Worm (Caenorhabditis elegans) whole organism, midembryonic: Measurements from ENCODE around the gene C09G5.7.
A peak's percentile ranks its signal among the peaks of the same experiment; 100 is the strongest.

ENCODE experiments used
- T22C8.4 ChIP-seq: fragments of 200-800 bp; sonication (Bioruptor generic); IDR thresholded peaks from 2 replicates; pipeline ENCODE4 v1.3.6; 2022; ENCODE audit warnings: missing genetic modification characterization, missing compliant biosample characterization
- cog-1 ChIP-seq: sonication (generic microtip); optimal IDR thresholded peaks from 2 replicates; lab custom pipeline; 2016; ENCODE audit warnings: missing genetic modification characterization, missing compliant biosample characterization
- flt-1 ChIP-seq: fragments of 200-800 bp; sonication (Bioruptor generic); IDR thresholded peaks from 2 replicates; pipeline ENCODE4 v1.3.6; 2022; ENCODE audit warnings: missing genetic modification characterization, missing compliant biosample characterization
- klf-2 ChIP-seq: fragments of 200-800 bp; sonication (Bioruptor generic); conservative IDR thresholded peaks from 2 replicates; pipeline ENCODE4 v1.3.6; 2022; ENCODE audit warnings: missing genetic modification reagents, missing genetic modification characterization, missing compliant biosample characterization
- med-1 ChIP-seq: sonication (generic microtip); optimal IDR thresholded peaks from 2 replicates; lab custom pipeline; 2017; ENCODE audit warnings: missing genetic modification characterization, mild to moderate bottlenecking, missing compliant biosample characterization, antibody characterized with exemption, missing genetic modification reagents; ENCODE audit not compliant: insufficient read depth
- ref-1 ChIP-seq: fragments of 200-800 bp; sonication (Bioruptor generic); conservative IDR thresholded peaks from 2 replicates; pipeline ENCODE4 v1.3.6; 2022; ENCODE audit warnings: missing genetic modification reagents, missing genetic modification characterization, missing compliant biosample characterization
- tab-1 ChIP-seq: fragments of 200-800 bp; sonication (Bioruptor generic); IDR thresholded peaks from 2 replicates; pipeline ENCODE4 v1.3.6; 2022; ENCODE audit warnings: missing genetic modification characterization, missing compliant biosample characterization
- ztf-23 ChIP-seq: fragments of 200-800 bp; sonication (Bioruptor generic); IDR thresholded peaks from 2 replicates; pipeline ENCODE4 v1.3.6; 2022; ENCODE audit warnings: missing genetic modification reagents, missing genetic modification characterization, missing compliant biosample characterization
- ztf-29 ChIP-seq: fragments of 200-800 bp; sonication (Bioruptor generic); IDR thresholded peaks from 2 replicates; pipeline ENCODE4 v1.3.6; 2022; ENCODE audit warnings: missing genetic modification reagents, missing genetic modification characterization, missing compliant biosample characterization

C09G5.7 gene

ce11 chrII:10703594-10704384 lies 10.9 kb upstream of the C09G5.7 start, which contains the start of gene col-79:
col-79 (plus strand) TSS chrII:10703613.
- TF ChIP-seq ztf-23 (GFP tag; lab: Robert Waterston, UW) (0 out of 2 replicates have a peak, but pooled peaks have one; percentile 23), klf-2 (GFP tag; lab: Robert Waterston, UW) (no peak)

- TF ChIP-seq cog-1 (tag; lab: Kevin White, UChicago) (no peak), T22C8.4 (GFP tag; lab: Robert Waterston, UW) (no peak), ztf-23 (GFP tag; lab: Robert Waterston, UW) (no peak), klf-2 (GFP tag; lab: Robert Waterston, UW) (no peak), ztf-29 (GFP tag; lab: Robert Waterston, UW) (no peak), med-1 (no peak), tab-1 (no peak)
These were observed 10.0 kb upstream of the C09G5.7 start, which contains the start of gene col-39 for ce11 chrII:10704575-10705170. col-39 (plus strand) TSS chrII:10704916.

ce11 chrII:10705347-10705996 lies 9.2 kb upstream of the C09G5.7 start:
- no peak for TF ChIP-seq klf-2 (GFP tag; lab: Robert Waterston, UW)
- TF ChIP-seq tab-1: no peak
- TF ChIP-seq med-1: no peak
- TF ChIP-seq ref-1: no peak
- TF ChIP-seq flt-1 (GFP tag; lab: Robert Waterston, UW): no peak
- no peak for TF ChIP-seq cog-1 (tag; lab: Kevin White, UChicago)
- no peak for TF ChIP-seq ztf-23 (GFP tag; lab: Robert Waterston, UW)
- no peak for TF ChIP-seq T22C8.4 (GFP tag; lab: Robert Waterston, UW)

ce11 chrII:10706038-10706437 lies 8.6 kb upstream of the C09G5.7 start:
- TF ChIP-seq ztf-23 (GFP tag; lab: Robert Waterston, UW) (no peak), T22C8.4 (GFP tag; lab: Robert Waterston, UW) (no peak), med-1 (no peak), tab-1 (no peak)

- TF ChIP-seq tab-1 (no peak), T22C8.4 (GFP tag; lab: Robert Waterston, UW) (no peak), ztf-23 (GFP tag; lab: Robert Waterston, UW) (no peak), flt-1 (GFP tag; lab: Robert Waterston, UW) (no peak), ref-1 (no peak), ztf-29 (GFP tag; lab: Robert Waterston, UW) (no peak), cog-1 (tag; lab: Kevin White, UChicago) (no peak), klf-2 (GFP tag; lab: Robert Waterston, UW) (no peak), med-1 (no peak)
These were observed 7.8 kb upstream of the C09G5.7 start, which contains the start of gene col-80 for ce11 chrII:10706901-10707300. col-80 (plus strand) TSS chrII:10707201.

- no peak for TF ChIP-seq ztf-23 (GFP tag; lab: Robert Waterston, UW)
These were observed 7.1 kb upstream of the C09G5.7 start for ce11 chrII:10707439-10708096.

- no peak for TF ChIP-seq tab-1
- TF ChIP-seq klf-2 (GFP tag; lab: Robert Waterston, UW): no peak
- TF ChIP-seq T22C8.4 (GFP tag; lab: Robert Waterston, UW): no peak
- no peak for TF ChIP-seq ref-1
- TF ChIP-seq cog-1 (tag; lab: Kevin White, UChicago): no peak
- TF ChIP-seq flt-1 (GFP tag; lab: Robert Waterston, UW): no peak
- no peak for TF ChIP-seq ztf-23 (GFP tag; lab: Robert Waterston, UW)
- TF ChIP-seq ztf-29 (GFP tag; lab: Robert Waterston, UW): no peak
- TF ChIP-seq med-1: no peak
These were observed 6.0 kb upstream of the C09G5.7 start, which contains the start of gene bli-1 for ce11 chrII:10708660-10709059. bli-1 (plus strand) TSS chrII:10708960.

- no peak for TF ChIP-seq ztf-23 (GFP tag; lab: Robert Waterston, UW)
- no peak for TF ChIP-seq cog-1 (tag; lab: Kevin White, UChicago)
- TF ChIP-seq ztf-29 (GFP tag; lab: Robert Waterston, UW): no peak
- no peak for TF ChIP-seq med-1
- TF ChIP-seq T22C8.4 (GFP tag; lab: Robert Waterston, UW): no peak
- no peak for TF ChIP-seq flt-1 (GFP tag; lab: Robert Waterston, UW)
These were observed 2.4 kb downstream of the C09G5.7 start, which contains the start of gene C09G5.13 for ce11 chrII:10717124-10717523. C09G5.13 (plus strand) TSS chrII:10717424.

- TF ChIP-seq T22C8.4 (GFP tag; lab: Robert Waterston, UW) (no peak), tab-1 (no peak), klf-2 (GFP tag; lab: Robert Waterston, UW) (no peak), cog-1 (tag; lab: Kevin White, UChicago) (no peak), ref-1 (no peak), ztf-23 (GFP tag; lab: Robert Waterston, UW) (no peak), flt-1 (GFP tag; lab: Robert Waterston, UW) (no peak)
These were observed 5.2 kb downstream of the C09G5.7 start, which contains the start of gene mks-5 for ce11 chrII:10719931-10720330. mks-5 (plus strand) TSS chrII:10720231.
